Fruit fly (Drosophila melanogaster): ENCODE measurements around the gene out.

Gene out

dm6 chrX:19348835-19349466, 27.0 kb upstream of the out start:
- TF ChIP-seq CG8478 (optimal IDR thresholded peaks at IDR 0.05) (no peak), psq (optimal IDR thresholded peaks at IDR 0.05) (no peak)

DNA sequence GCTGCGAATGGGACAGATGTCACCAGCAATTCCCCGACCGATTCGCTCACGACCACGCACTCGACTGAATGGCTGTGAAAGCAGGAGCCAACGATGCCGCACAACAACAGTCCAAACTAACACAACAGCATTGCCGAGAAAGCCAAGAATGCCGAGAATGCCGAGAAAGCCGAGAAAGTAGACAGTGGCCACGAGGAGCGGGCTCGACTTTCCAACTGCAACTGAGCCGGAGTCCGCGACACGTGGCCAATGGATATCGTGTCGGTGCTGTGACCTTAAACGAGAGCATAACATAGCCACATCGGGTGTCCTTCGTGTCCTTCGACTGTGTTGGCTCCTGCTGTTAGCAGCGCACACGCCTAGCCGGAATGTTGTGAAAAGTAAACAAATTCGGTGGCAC, 26.3 kb upstream of the out start, which contains the start of gene nAChRalpha7:
TSS of gene nAChRalpha7 (minus strand) at position 226 of the 400 bp plus-strand sequence.
- no peak for TF ChIP-seq usp (GFP tag; optimal IDR thresholded peaks at IDR 0.05)
- no peak for TF ChIP-seq Dll (optimal IDR thresholded peaks at IDR 0.05)
- TF ChIP-seq psq (optimal IDR thresholded peaks at IDR 0.05), result no peak
- no peak for TF ChIP-seq CG8478 (optimal IDR thresholded peaks at IDR 0.05)
- no peak for TF ChIP-seq EcR (GFP tag; optimal IDR thresholded peaks at IDR 0.05)
- TF ChIP-seq pan (optimal IDR thresholded peaks at IDR 0.05), result no peak

DNA sequence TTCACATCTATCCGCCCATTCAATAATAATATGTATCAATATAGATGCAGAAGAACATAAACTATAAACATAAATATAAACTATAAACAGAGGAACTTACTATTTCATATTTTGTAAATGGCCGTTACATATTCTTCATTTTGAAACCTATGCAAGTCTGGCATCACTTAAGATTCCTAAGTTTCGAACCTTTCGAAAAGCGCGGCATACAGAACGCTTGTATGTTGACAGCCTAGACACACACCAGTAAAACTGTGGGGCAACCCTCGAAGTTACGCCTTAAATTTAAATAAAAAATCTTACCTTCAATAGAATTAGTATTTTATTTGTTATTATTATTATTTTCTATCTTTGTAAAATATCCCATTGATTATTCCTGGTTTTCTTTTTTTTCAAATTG, 4.8 kb upstream of the out start:
- TF ChIP-seq usp (GFP tag; optimal IDR thresholded peaks at IDR 0.05) (no peak), EcR (GFP tag; optimal IDR thresholded peaks at IDR 0.05) (no peak), psq (optimal IDR thresholded peaks at IDR 0.05) (no peak), CG8478 (optimal IDR thresholded peaks at IDR 0.05) (no peak), Dll (optimal IDR thresholded peaks at IDR 0.05) (no peak), pan (optimal IDR thresholded peaks at IDR 0.05) (no peak)

DNA sequence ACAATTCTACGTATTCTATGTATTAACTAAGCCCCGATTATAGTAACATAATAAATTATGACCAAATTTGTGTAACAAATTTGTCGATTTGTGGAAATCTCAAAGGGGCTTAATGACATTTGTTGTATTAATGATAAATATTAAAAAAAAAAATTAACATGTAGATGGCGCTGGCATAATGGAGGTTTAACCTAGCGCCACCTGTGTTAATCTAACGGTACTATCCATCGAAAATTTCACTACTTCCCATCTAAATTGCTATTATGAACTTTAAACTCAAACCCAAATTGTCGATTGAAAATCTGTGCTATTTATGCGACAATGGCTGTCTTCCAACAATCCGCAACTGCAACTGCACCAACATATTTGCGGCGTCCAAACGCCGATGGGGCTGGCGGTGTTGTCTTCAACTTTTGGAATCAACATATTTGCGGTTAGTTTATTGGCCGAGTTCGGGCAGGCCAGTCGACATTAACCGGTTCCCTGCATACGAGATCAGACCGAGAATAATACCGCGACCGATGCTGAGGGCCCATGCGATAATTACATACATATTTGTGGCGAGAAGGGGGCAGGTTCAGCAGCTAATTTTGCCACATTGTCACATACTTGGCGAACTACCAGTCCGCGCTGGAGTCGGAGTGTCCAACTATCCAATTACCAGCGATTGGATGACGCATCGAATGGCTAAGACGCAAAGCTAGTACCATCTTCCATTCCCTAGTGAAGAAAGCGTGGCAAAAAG, 4.0 kb upstream of the out start:
- TF ChIP-seq EcR (GFP tag; optimal IDR thresholded peaks at IDR 0.05), result no peak
- TF ChIP-seq usp (GFP tag; optimal IDR thresholded peaks at IDR 0.05), result no peak
- no peak for TF ChIP-seq psq (optimal IDR thresholded peaks at IDR 0.05)
- no peak for TF ChIP-seq CG8478 (optimal IDR thresholded peaks at IDR 0.05)
- no peak for TF ChIP-seq Dll (optimal IDR thresholded peaks at IDR 0.05)
- TF ChIP-seq pan (optimal IDR thresholded peaks at IDR 0.05), result no peak

dm6 chrX:19324576-19325353, 2.9 kb upstream of the out start:
- TF ChIP-seq psq (optimal IDR thresholded peaks at IDR 0.05), result no peak
- no peak for TF ChIP-seq pan (optimal IDR thresholded peaks at IDR 0.05)
- no peak for TF ChIP-seq Dll (optimal IDR thresholded peaks at IDR 0.05)
- TF ChIP-seq CG8478 (optimal IDR thresholded peaks at IDR 0.05), result no peak
- TF ChIP-seq usp (GFP tag; optimal IDR thresholded peaks at IDR 0.05), result no peak
- no peak for TF ChIP-seq EcR (GFP tag; optimal IDR thresholded peaks at IDR 0.05)

DNA sequence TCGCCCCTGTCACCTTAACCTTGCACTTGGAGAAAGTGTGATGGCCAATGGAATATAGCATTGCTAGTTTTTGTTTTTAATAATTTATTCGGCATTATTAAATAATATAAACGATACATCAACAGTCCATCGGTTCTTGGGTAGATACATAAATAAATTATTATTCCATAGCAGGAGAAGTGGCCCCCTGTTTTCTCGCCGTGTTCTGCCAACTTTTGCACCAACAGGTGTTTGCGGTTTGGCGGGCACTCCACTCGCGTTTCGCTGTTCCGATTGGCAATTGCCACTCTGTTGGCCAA, 1.9 kb upstream of the out start:
- TF ChIP-seq pan (optimal IDR thresholded peaks at IDR 0.05) (no peak), psq (optimal IDR thresholded peaks at IDR 0.05) (no peak), Dll (optimal IDR thresholded peaks at IDR 0.05) (no peak), usp (GFP tag; optimal IDR thresholded peaks at IDR 0.05) (no peak), CG8478 (optimal IDR thresholded peaks at IDR 0.05) (no peak), EcR (GFP tag; optimal IDR thresholded peaks at IDR 0.05) (no peak)

DNA sequence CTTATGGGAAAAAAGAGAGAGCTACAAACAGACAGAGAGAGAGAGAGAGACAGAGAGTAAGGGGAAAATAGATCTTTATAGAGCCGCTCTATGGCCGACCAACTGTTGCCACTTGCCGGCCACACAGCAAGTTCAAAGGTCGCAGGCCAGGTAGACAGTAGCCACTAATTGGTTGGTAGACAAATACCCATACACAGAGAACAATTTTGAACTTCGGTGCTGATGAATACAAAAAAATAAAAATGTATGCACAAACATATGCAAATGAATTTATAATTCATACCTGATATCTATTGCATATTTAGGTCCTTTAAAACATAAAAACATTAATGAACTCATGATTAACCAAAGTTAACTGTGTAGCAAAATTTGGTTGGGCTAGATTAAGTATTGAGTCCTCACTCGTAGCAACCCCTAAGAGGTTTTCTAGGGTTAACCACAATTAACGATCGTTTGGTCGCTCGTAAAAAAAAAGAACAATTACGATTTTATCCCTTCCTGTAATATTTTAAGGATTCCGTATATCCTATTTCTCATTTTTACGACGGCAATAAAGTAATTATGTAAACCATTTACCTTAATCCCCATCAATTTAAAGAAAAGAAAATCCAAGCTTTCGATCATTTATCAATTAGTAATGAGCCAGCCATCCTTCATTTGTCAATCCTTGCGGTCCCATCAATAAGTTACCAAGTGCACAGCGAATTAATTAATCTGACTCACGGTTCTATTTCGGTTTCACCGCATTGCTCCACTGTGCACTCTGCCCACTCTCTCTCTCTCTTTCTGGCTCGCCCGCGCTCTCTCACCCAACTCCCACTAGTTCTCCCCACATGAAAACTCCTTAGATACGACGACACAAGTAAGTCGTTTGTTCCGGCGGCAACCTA, 1.3 kb upstream of the out start:
- TF ChIP-seq CG8478 (optimal IDR thresholded peaks at IDR 0.05), result no peak
- no peak for TF ChIP-seq pan (optimal IDR thresholded peaks at IDR 0.05)
- TF ChIP-seq psq (optimal IDR thresholded peaks at IDR 0.05), result no peak
- TF ChIP-seq EcR (GFP tag; optimal IDR thresholded peaks at IDR 0.05), result no peak
- no peak for TF ChIP-seq Dll (optimal IDR thresholded peaks at IDR 0.05)
- no peak for TF ChIP-seq usp (GFP tag; optimal IDR thresholded peaks at IDR 0.05)

dm6 chrX:19318924-19319323, 3.0 kb downstream of the out start:
- TF ChIP-seq psq (optimal IDR thresholded peaks at IDR 0.05) (no peak), pan (optimal IDR thresholded peaks at IDR 0.05) (no peak), CG8478 (optimal IDR thresholded peaks at IDR 0.05) (no peak), Dll (optimal IDR thresholded peaks at IDR 0.05) (no peak), usp (GFP tag; optimal IDR thresholded peaks at IDR 0.05) (no peak), EcR (GFP tag; optimal IDR thresholded peaks at IDR 0.05) (no peak)

dm6 chrX:19317058-19317767, 4.7 kb downstream of the out start:
- TF ChIP-seq usp (GFP tag; optimal IDR thresholded peaks at IDR 0.05) (no peak), psq (optimal IDR thresholded peaks at IDR 0.05) (no peak), pan (optimal IDR thresholded peaks at IDR 0.05) (no peak), EcR (GFP tag; optimal IDR thresholded peaks at IDR 0.05) (no peak), Dll (optimal IDR thresholded peaks at IDR 0.05) (no peak), CG8478 (optimal IDR thresholded peaks at IDR 0.05) (no peak)

DNA sequence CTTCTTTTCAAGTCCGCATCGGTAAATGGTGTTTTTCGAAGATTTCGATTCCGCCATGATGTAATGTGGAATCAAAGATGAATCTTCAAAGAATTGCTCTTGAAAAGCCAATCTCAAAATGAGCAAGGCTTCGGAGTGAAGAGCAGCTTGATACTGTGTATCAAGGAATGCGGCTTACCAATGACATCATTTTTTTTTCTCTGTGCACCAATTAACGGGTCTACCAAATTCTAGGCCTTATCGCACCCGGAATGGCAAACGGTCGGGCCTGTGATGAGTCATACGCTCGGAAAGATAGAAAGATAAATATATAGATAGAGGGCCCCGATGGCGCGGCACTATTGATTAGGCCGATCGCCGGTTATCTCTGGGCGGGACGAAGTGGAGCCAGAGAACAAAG, 5.3 kb downstream of the out start:
- TF ChIP-seq usp (GFP tag; optimal IDR thresholded peaks at IDR 0.05), result no peak
- no peak for TF ChIP-seq psq (optimal IDR thresholded peaks at IDR 0.05)
- no peak for TF ChIP-seq EcR (GFP tag; optimal IDR thresholded peaks at IDR 0.05)
- TF ChIP-seq CG8478 (optimal IDR thresholded peaks at IDR 0.05), result no peak
- TF ChIP-seq pan (optimal IDR thresholded peaks at IDR 0.05), result no peak
- TF ChIP-seq Dll (optimal IDR thresholded peaks at IDR 0.05), result no peak
